Fruit fly (Drosophila melanogaster) whole organism, embryonic: Measurements from ENCODE around the gene CG3337.
A peak's percentile ranks its signal among the peaks of the same experiment; 100 is the strongest.

Experiments
- CG10209 ChIP-seq: fragments of 200-800 bp; sonication (Bioruptor generic); optimal IDR thresholded peaks from 3 replicates; lab custom pipeline; 2017; ENCODE audit warnings: missing biosample characterization, mild to moderate bottlenecking, missing genetic modification characterization, missing genetic modification reagents
- CG10274 ChIP-seq: fragments of 200-800 bp; sonication (Bioruptor generic); optimal IDR thresholded peaks from 3 replicates; lab custom pipeline; 2017; ENCODE audit warnings: missing biosample characterization, mild to moderate bottlenecking, missing genetic modification characterization
- CG10431 ChIP-seq: fragments of 200-800 bp; sonication (Bioruptor generic); optimal IDR thresholded peaks from 3 replicates; lab custom pipeline; 2018; ENCODE audit warnings: missing biosample characterization, mild to moderate bottlenecking, missing genetic modification characterization
- CG11398 ChIP-seq: fragments of 200-800 bp; sonication (Bioruptor generic); optimal IDR thresholded peaks from 2 replicates; lab custom pipeline; 2016; ENCODE audit warnings: missing biosample characterization, missing genetic modification characterization
- CG13296 ChIP-seq: fragments of 200-800 bp; sonication (Bioruptor generic); optimal IDR thresholded peaks from 3 replicates; lab custom pipeline; 2018; ENCODE audit warnings: missing biosample characterization, mild to moderate bottlenecking, missing genetic modification characterization
- CG15696 ChIP-seq: fragments of 200-800 bp; sonication (Bioruptor generic); optimal IDR thresholded peaks from 2 replicates; lab custom pipeline; 2019; ENCODE audit warnings: missing biosample characterization, mild to moderate bottlenecking, missing genetic modification characterization, moderate library complexity
- CG3407 ChIP-seq: fragments of 200-800 bp; sonication (Bioruptor generic); optimal IDR thresholded peaks from 2 replicates; lab custom pipeline; 2018; ENCODE audit warnings: missing biosample characterization, mild to moderate bottlenecking, missing genetic modification characterization
- CG6272 ChIP-seq: fragments of 200-800 bp; sonication (Bioruptor generic); IDR thresholded peaks from 2 replicates; pipeline ENCODE4 v1.3.6; 2022; ENCODE audit warnings: missing biosample characterization, missing genetic modification characterization
- CG6791 ChIP-seq: fragments of 200-800 bp; sonication (Bioruptor generic); IDR thresholded peaks from 3 replicates; pipeline ENCODE4 v1.3.6; 2022; ENCODE audit warnings: missing biosample characterization, missing genetic modification characterization; ENCODE audit not compliant: partially characterized antibody
- Dfd ChIP-seq, 2 experiments: fragments of >200 bp; optimal IDR thresholded peaks; 2 replicates each; lab custom pipeline; 2017; ENCODE audit warnings: missing biosample characterization in 2 of 2, missing genetic modification characterization in 2 of 2
- Dll ChIP-seq: fragments of 200-800 bp; sonication (Bioruptor generic); IDR thresholded peaks from 4 replicates; pipeline ENCODE4 v1.3.6; 2022; ENCODE audit warnings: missing biosample characterization, missing genetic modification characterization; ENCODE audit not compliant: partially characterized antibody
- E2f2 ChIP-seq: fragments of 200-800 bp; sonication (Bioruptor generic); IDR thresholded peaks from 2 replicates; pipeline ENCODE4 v1.3.6; 2022; ENCODE audit warnings: missing biosample characterization, missing genetic modification characterization
- HLH4C ChIP-seq: fragments of 200-800 bp; sonication (Bioruptor generic); IDR thresholded peaks from 3 replicates; pipeline ENCODE4 v1.3.6; 2022; ENCODE audit warnings: missing biosample characterization, missing genetic modification characterization; ENCODE audit not compliant: partially characterized antibody
- Hey ChIP-seq: fragments of 200-800 bp; sonication (Bioruptor generic); optimal IDR thresholded peaks from 3 replicates; lab custom pipeline; 2018; ENCODE audit warnings: missing biosample characterization, mild to moderate bottlenecking, missing genetic modification characterization
- Myb ChIP-seq: fragments of 200-800 bp; sonication (Bioruptor generic); optimal IDR thresholded peaks from 2 replicates; lab custom pipeline; 2016; ENCODE audit warnings: missing biosample characterization, missing genetic modification characterization
- Nf-YA ChIP-seq: fragments of 200-800 bp; sonication (Bioruptor generic); IDR thresholded peaks from 2 replicates; pipeline ENCODE4 v1.3.6; 2022; ENCODE audit warnings: missing biosample characterization, missing genetic modification characterization
- Oli ChIP-seq: fragments of 200-800 bp; sonication (Bioruptor generic); optimal IDR thresholded peaks from 2 replicates; lab custom pipeline; 2018; ENCODE audit warnings: missing biosample characterization, mild to moderate bottlenecking, missing genetic modification characterization, moderate library complexity
- Ptx1 ChIP-seq: fragments of 200-800 bp; sonication (Bioruptor generic); IDR thresholded peaks from 2 replicates; pipeline ENCODE4 v1.3.6; 2022; ENCODE audit warnings: missing biosample characterization, missing genetic modification characterization
- Scr ChIP-seq: fragments of 200-800 bp; sonication (Bioruptor generic); IDR thresholded peaks from 2 replicates; pipeline ENCODE4 v1.3.6; 2022; ENCODE audit warnings: missing biosample characterization, missing genetic modification characterization; ENCODE audit not compliant: partially characterized antibody
- Vsx1 ChIP-seq: fragments of 200-800 bp; sonication (Bioruptor generic); optimal IDR thresholded peaks from 2 replicates; lab custom pipeline; 2017; ENCODE audit warnings: missing biosample characterization, mild to moderate bottlenecking, missing genetic modification characterization, missing genetic modification reagents
- ato ChIP-seq: fragments of 200-800 bp; sonication (Bioruptor generic); IDR thresholded peaks from 2 replicates; pipeline ENCODE4 v1.3.6; 2022; ENCODE audit warnings: missing biosample characterization, missing genetic modification characterization; ENCODE audit not compliant: partially characterized antibody
- cas ChIP-seq: fragments of 200-800 bp; sonication (Bioruptor generic); IDR thresholded peaks from 2 replicates; pipeline ENCODE4 v1.3.6; 2022; ENCODE audit warnings: missing biosample characterization, missing genetic modification characterization
- crc ChIP-seq: fragments of 200-800 bp; sonication (Bioruptor generic); optimal IDR thresholded peaks from 2 replicates; lab custom pipeline; 2016; ENCODE audit warnings: missing biosample characterization, missing genetic modification characterization
- croc ChIP-seq: fragments of 200-800 bp; sonication (Bioruptor generic); conservative IDR thresholded peaks from 3 replicates; pipeline ENCODE4 v1.3.6; 2022; ENCODE audit warnings: missing biosample characterization, missing genetic modification characterization
- dpn ChIP-seq, 2 experiments: fragments of 200-800 bp; sonication (Bioruptor generic); optimal IDR thresholded peaks; 3 replicates each; lab custom pipeline; 2016; ENCODE audit warnings: missing biosample characterization in 2 of 2, missing genetic modification characterization in 2 of 2
- exex ChIP-seq: fragments of 200-800 bp; sonication (Bioruptor generic); optimal IDR thresholded peaks from 4 replicates; lab custom pipeline; 2018; ENCODE audit warnings: missing biosample characterization, mild to moderate bottlenecking, missing genetic modification characterization, moderate library complexity
- gem ChIP-seq: fragments of 200-800 bp; sonication (Bioruptor generic); optimal IDR thresholded peaks from 2 replicates; lab custom pipeline; 2019; ENCODE audit warnings: missing biosample characterization, mild to moderate bottlenecking, missing genetic modification characterization, moderate library complexity
- grn ChIP-seq: fragments of 200-800 bp; sonication (Bioruptor generic); optimal IDR thresholded peaks from 3 replicates; lab custom pipeline; 2017; ENCODE audit warnings: missing biosample characterization, missing genetic modification characterization
- gsb ChIP-seq: fragments of 200-800 bp; sonication (Bioruptor generic); IDR thresholded peaks from 2 replicates; pipeline ENCODE4 v1.3.6; 2022; ENCODE audit warnings: missing biosample characterization, missing genetic modification characterization
- her ChIP-seq: fragments of 200-800 bp; sonication (Bioruptor generic); optimal IDR thresholded peaks from 2 replicates; lab custom pipeline; 2016; ENCODE audit warnings: missing biosample characterization, missing genetic modification characterization
- jigr1 ChIP-seq: fragments of 200-800 bp; sonication (Bioruptor generic); IDR thresholded peaks from 3 replicates; pipeline ENCODE4 v1.3.6; 2022; ENCODE audit warnings: missing biosample characterization, missing genetic modification characterization
- otp ChIP-seq: fragments of 200-800 bp; sonication (Bioruptor generic); IDR thresholded peaks from 3 replicates; pipeline ENCODE4, ENCODE4 v1.3.6; 2022; ENCODE audit warnings: missing biosample characterization, missing genetic modification characterization
- pum ChIP-seq: fragments of 200-800 bp; sonication (Bioruptor generic); optimal IDR thresholded peaks from 2 replicates; lab custom pipeline; 2016; ENCODE audit warnings: missing biosample characterization, missing genetic modification characterization
- salm ChIP-seq: fragments of 200-800 bp; sonication (Bioruptor generic); optimal IDR thresholded peaks from 2 replicates; lab custom pipeline; 2018; ENCODE audit warnings: missing biosample characterization, mild to moderate bottlenecking, missing genetic modification characterization
- sd ChIP-seq: fragments of 200-800 bp; sonication (Bioruptor generic); optimal IDR thresholded peaks from 3 replicates; lab custom pipeline; 2018; ENCODE audit warnings: missing biosample characterization, mild to moderate bottlenecking, missing genetic modification characterization, moderate library complexity
- sug ChIP-seq: fragments of 200-800 bp; optimal IDR thresholded peaks from 2 replicates; lab custom pipeline; 2019; ENCODE audit warnings: missing biosample characterization, mild to moderate bottlenecking, missing genetic modification characterization, moderate library complexity
- trem ChIP-seq: fragments of 200-800 bp; optimal IDR thresholded peaks from 3 replicates; lab custom pipeline; 2019; ENCODE audit warnings: missing biosample characterization, mild to moderate bottlenecking, missing genetic modification characterization, moderate library complexity
- vnd ChIP-seq: fragments of 200-800 bp; sonication (Bioruptor generic); IDR thresholded peaks from 3 replicates; pipeline ENCODE4 v1.3.6; 2022; ENCODE audit warnings: missing biosample characterization, missing genetic modification characterization; ENCODE audit not compliant: partially characterized antibody

The CG3337 gene

DNA sequence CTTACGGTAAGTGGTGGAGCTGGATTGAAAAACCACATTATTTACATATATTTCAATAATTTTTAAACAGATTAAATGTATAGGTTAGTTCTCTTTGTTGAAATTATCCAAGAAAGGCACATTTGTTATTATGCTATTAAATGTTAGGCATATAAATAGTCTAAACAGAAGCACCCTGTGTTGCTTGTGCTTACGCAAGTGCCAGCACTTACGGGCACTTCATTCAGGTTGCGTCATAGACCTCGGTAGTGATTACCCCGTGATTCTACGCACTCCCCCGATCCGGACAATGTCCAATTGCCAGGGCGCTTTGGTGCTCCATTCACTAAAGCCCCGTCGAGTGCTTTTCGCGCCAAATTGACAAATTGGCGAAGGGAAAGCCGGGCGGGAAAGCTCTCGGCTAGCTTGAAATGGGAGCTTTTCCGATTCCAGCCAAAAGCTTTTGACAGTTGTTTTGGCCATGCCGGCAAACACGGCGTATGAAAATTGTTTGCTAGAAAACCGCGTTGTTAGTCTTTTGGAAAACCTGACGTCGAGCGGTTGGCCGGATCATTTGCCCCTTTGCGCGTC is 23.2 kb upstream of the CG3337 start, which contains the start of gene ETHR (continued):
- peak; percentile 62 for TF ChIP-seq gem (tag; lab: Kevin White, UChicago)

DNA sequence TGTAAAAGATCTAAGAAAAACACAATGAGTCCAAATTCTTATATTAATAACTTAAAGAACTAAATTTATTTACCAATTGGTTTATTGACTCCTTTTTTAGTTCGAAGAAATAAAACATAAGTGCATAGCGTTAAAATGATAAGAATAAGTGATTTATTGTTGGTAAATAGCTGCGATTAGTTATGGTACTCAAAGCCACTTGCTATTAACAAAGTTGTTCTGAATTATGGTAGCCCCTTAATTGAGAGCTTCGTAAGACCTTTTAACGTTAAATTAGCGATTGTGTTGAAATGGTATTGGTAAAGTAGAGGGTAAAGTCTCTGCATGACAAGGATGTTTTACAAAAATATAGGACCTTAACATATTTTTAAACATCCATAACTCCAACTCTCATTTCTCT is 22.5 kb upstream of the CG3337 start:
- TF ChIP-seq CG15696 (no peak), CG10431 (GFP tag; lab: Kevin White, UChicago) (no peak), HLH4C (GFP tag; lab: Robert Waterston, UW) (no peak), otp (GFP tag; lab: Robert Waterston, UW) (no peak), gsb (GFP tag; lab: Robert Waterston, UW) (no peak), exex (tag; lab: Kevin White, UChicago) (peak; percentile 96), vnd (GFP tag; lab: Robert Waterston, UW) (0 out of 3 replicates have a peak, but pooled peaks have one; percentile 17), CG6791 (no peak), CG6272 (GFP tag; lab: Robert Waterston, UW) (no peak), Ptx1 (GFP tag; lab: Robert Waterston, UW) (no peak), CG13296 (GFP tag; lab: Kevin White, UChicago) (no peak), CG10209 (GFP tag; lab: Kevin White, UChicago) (no peak), Hey (tag; lab: Kevin White, UChicago) (peak; percentile 48), CG10274 (no peak), sug (tag; lab: Kevin White, UChicago) (no peak), her (GFP tag; lab: Kevin White, UChicago) (no peak), CG3407 (GFP tag; lab: Kevin White, UChicago) (no peak), crc (GFP tag; lab: Kevin White, UChicago) (no peak), grn (GFP tag; lab: Kevin White, UChicago) (no peak), Myb (no peak), pum (no peak), salm (tag; lab: Kevin White, UChicago) (no peak), Nf-YA (GFP tag; lab: Robert Waterston, UW) (no peak), jigr1 (GFP tag; lab: Robert Waterston, UW) (no peak), Dll (GFP tag; lab: Robert Waterston, UW) (no peak), Vsx1 (GFP tag; lab: Kevin White, UChicago) (peak; percentile 22), Oli (tag; lab: Kevin White, UChicago) (no peak), Scr (GFP tag; lab: Robert Waterston, UW) (no peak), ato (GFP tag; lab: Robert Waterston, UW) (no peak)
- TF ChIP-seq, all 482 proteins: peak for 4

DNA sequence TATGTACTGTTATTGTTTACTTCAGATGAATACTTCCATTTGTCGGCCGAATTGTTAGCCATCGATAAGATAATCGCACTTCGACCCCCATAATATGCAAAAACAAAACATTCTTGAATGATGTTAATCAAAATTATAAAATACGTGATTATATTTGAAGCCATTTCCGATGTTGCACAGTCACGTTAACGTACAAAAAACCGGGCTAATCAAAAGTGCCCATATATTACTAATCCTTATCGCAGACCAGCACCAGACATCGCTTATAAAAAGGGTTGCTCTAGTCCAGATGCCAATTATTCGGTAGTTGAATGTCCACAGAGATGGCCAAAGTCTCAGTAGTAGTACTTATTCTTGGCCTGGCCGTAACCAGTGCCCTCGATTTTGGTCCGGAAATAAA is 18.9 kb upstream of the CG3337 start, which contains the start of gene CG5892:
Gene CG5892, plus strand, starts transcription at position 301 of the 400 bp plus-strand sequence.
- TF ChIP-seq exex (tag; lab: Kevin White, UChicago) (peak; percentile 87), sd (peak; percentile 20), trem (no peak), Dfd (GFP tag; optimal IDR thresholded peaks at IDR 0.05; lab: Kevin White, UChicago) (no peak), cas (GFP tag; lab: Robert Waterston, UW) (no peak), E2f2 (GFP tag; lab: Robert Waterston, UW) (no peak), dpn (GFP tag; optimal IDR thresholded peaks at IDR 0.05; lab: Kevin White, UChicago) (no peak), CG11398 (no peak), croc (no peak), sug (tag; lab: Kevin White, UChicago) (peak; percentile 1)
